Worm (Caenorhabditis elegans) whole organism, young adult: ENCODE data around the gene hpo-15.
A peak's percentile ranks its signal among the peaks of the same experiment; 100 is the strongest.

ENCODE experiments used
- C06A6.2 ChIP-seq: fragments of 200-800 bp; sonication (Bioruptor generic); conservative IDR thresholded peaks from 2 replicates; pipeline ENCODE4 v1.3.6; 2022; ENCODE audit warnings: missing genetic modification characterization, missing compliant biosample characterization
- C17E4.6 ChIP-seq: fragments of 200-800 bp; sonication (Bioruptor generic); IDR thresholded peaks from 2 replicates; pipeline ENCODE4 v1.3.6; 2022; ENCODE audit warnings: missing genetic modification reagents, missing genetic modification characterization, missing compliant biosample characterization
- F37B4.10 ChIP-seq: fragments of 200-800 bp; sonication (Bioruptor generic); IDR thresholded peaks from 2 replicates; pipeline ENCODE4 v1.3.6; 2022; ENCODE audit warnings: missing genetic modification characterization, missing compliant biosample characterization
- F39B2.1 ChIP-seq: fragments of 200-800 bp; sonication (Bioruptor generic); IDR thresholded peaks from 2 replicates; pipeline ENCODE4 v1.3.6; 2022; ENCODE audit warnings: missing genetic modification reagents, missing genetic modification characterization, missing compliant biosample characterization
- F49E8.2 ChIP-seq: sonication (generic microtip); optimal IDR thresholded peaks from 3 replicates; lab custom pipeline; 2017; ENCODE audit warnings: missing genetic modification characterization, mild to moderate bottlenecking, missing compliant biosample characterization, antibody characterized with exemption, moderate library complexity; ENCODE audit not compliant: insufficient read depth
- F57C9.4 ChIP-seq: sonication (generic microtip); optimal IDR thresholded peaks from 2 replicates; lab custom pipeline; 2017; ENCODE audit warnings: mild to moderate bottlenecking, missing genetic modification characterization, missing compliant biosample characterization
- K11D2.4 ChIP-seq: fragments of 200-800 bp; sonication (Bioruptor generic); IDR thresholded peaks from 2 replicates; pipeline ENCODE4 v1.3.6; 2022; ENCODE audit warnings: missing genetic modification reagents, missing genetic modification characterization, missing compliant biosample characterization
- T07F8.4 ChIP-seq: sonication (generic microtip); optimal IDR thresholded peaks from 2 replicates; lab custom pipeline; 2016; ENCODE audit warnings: mild to moderate bottlenecking, missing genetic modification characterization, moderate library complexity, missing compliant biosample characterization
- Y53G8AR.9 ChIP-seq: fragments of 200-800 bp; sonication (Bioruptor generic); conservative IDR thresholded peaks from 2 replicates; pipeline ENCODE4 v1.3.6; 2022; ENCODE audit warnings: missing genetic modification reagents, missing genetic modification characterization, missing compliant biosample characterization
- Y79H2A.3 ChIP-seq: fragments of 200-800 bp; sonication (Bioruptor generic); conservative IDR thresholded peaks from 2 replicates; pipeline ENCODE4 v1.3.6; 2022; ENCODE audit warnings: missing genetic modification reagents, missing genetic modification characterization, missing compliant biosample characterization
- Y95B8A.8 ChIP-seq: fragments of 200-800 bp; sonication (Bioruptor generic); IDR thresholded peaks from 2 replicates; pipeline ENCODE4 v1.3.6; 2022; ENCODE audit warnings: missing genetic modification reagents, missing genetic modification characterization, missing compliant biosample characterization
- attf-5 ChIP-seq: fragments of 200-800 bp; sonication (Bioruptor generic); optimal IDR thresholded peaks from 2 replicates; lab custom pipeline; 2018; ENCODE audit warnings: mild to moderate bottlenecking, missing genetic modification characterization, missing compliant biosample characterization
- bed-2 ChIP-seq: fragments of 200-800 bp; sonication (Bioruptor generic); IDR thresholded peaks from 2 replicates; pipeline ENCODE4 v1.3.6; 2022; ENCODE audit warnings: missing genetic modification reagents, missing genetic modification characterization, missing compliant biosample characterization
- ccch-3 ChIP-seq: fragments of 200-800 bp; sonication (Bioruptor generic); optimal IDR thresholded peaks from 2 replicates; lab custom pipeline; 2018; ENCODE audit warnings: mild to moderate bottlenecking, missing genetic modification characterization, missing compliant biosample characterization
- cebp-1 ChIP-seq, 2 experiments: fragments of 200-800 bp in 1 of 2; sonication (Bioruptor generic) in 1 of 2; sonication (generic microtip) in 1 of 2; IDR thresholded peaks in 1 of 2; optimal IDR thresholded peaks in 1 of 2; 2 replicates each; pipeline versions ENCODE4 v1.3.6 to Lab custom; 2017 to 2022; ENCODE audit warnings: missing compliant biosample characterization in 2 of 2, missing genetic modification characterization in 2 of 2, mild to moderate bottlenecking in 1 of 2, missing genetic modification reagents in 1 of 2, moderate library complexity in 1 of 2
- ceh-27 ChIP-seq: fragments of 200-800 bp; sonication (Bioruptor generic); optimal IDR thresholded peaks from 2 replicates; lab custom pipeline; 2018; ENCODE audit warnings: mild to moderate bottlenecking, missing genetic modification characterization, moderate library complexity, missing compliant biosample characterization
- ceh-40 ChIP-seq: fragments of 200-800 bp; sonication (Bioruptor generic); IDR thresholded peaks from 2 replicates; pipeline ENCODE4 v1.3.6; 2022; ENCODE audit warnings: missing genetic modification characterization, missing compliant biosample characterization
- ceh-58 ChIP-seq: fragments of 200-800 bp; sonication (Bioruptor generic); IDR thresholded peaks from 2 replicates; pipeline ENCODE4 v1.3.6; 2022; ENCODE audit warnings: missing genetic modification characterization, missing compliant biosample characterization
- ceh-79 ChIP-seq: sonication (generic microtip); optimal IDR thresholded peaks from 2 replicates; lab custom pipeline; 2017; ENCODE audit warnings: mild to moderate bottlenecking, missing genetic modification characterization, missing compliant biosample characterization
- ceh-91 ChIP-seq: fragments of 200-800 bp; sonication (Bioruptor generic); IDR thresholded peaks from 2 replicates; pipeline ENCODE4 v1.3.6; 2022; ENCODE audit warnings: missing genetic modification reagents, missing genetic modification characterization, missing compliant biosample characterization
- die-1 ChIP-seq: sonication (generic microtip); optimal IDR thresholded peaks from 2 replicates; lab custom pipeline; 2016; ENCODE audit warnings: missing genotype, mild to moderate bottlenecking, missing genetic modification characterization, missing compliant biosample characterization
- dox-1 ChIP-seq: fragments of 200-800 bp; sonication (Bioruptor generic); IDR thresholded peaks from 2 replicates; pipeline ENCODE4 v1.3.6; 2022; ENCODE audit warnings: missing genetic modification reagents, missing genetic modification characterization, missing compliant biosample characterization
- egl-18 ChIP-seq: fragments of 200-800 bp; sonication (Bioruptor generic); IDR thresholded peaks from 2 replicates; pipeline ENCODE4 v1.3.6; 2022; ENCODE audit warnings: missing genetic modification reagents, missing genetic modification characterization, missing compliant biosample characterization
- ets-4 ChIP-seq: fragments of 200-800 bp; sonication (Bioruptor generic); optimal IDR thresholded peaks from 2 replicates; lab custom pipeline; 2018; ENCODE audit warnings: mild to moderate bottlenecking, missing genetic modification characterization, missing compliant biosample characterization
- gei-17 ChIP-seq: fragments of 200-800 bp; sonication (Bioruptor generic); optimal IDR thresholded peaks from 2 replicates; lab custom pipeline; 2018; ENCODE audit warnings: mild to moderate bottlenecking, missing genetic modification characterization, missing compliant biosample characterization
- him-1 ChIP-seq: sonication (generic microtip); optimal IDR thresholded peaks from 2 replicates; lab custom pipeline; 2016; ENCODE audit warnings: missing genotype, missing genetic modification reagents, missing genetic modification characterization, missing compliant biosample characterization
- hlh-12 ChIP-seq: sonication (generic microtip); optimal IDR thresholded peaks from 2 replicates; lab custom pipeline; 2016; ENCODE audit warnings: missing genetic modification characterization, missing compliant biosample characterization
- hmg-20 ChIP-seq: fragments of 200-800 bp; sonication (Bioruptor generic); IDR thresholded peaks from 2 replicates; pipeline ENCODE4 v1.3.6; 2022; ENCODE audit warnings: missing genetic modification reagents, missing genetic modification characterization, missing compliant biosample characterization
- hrde-1 ChIP-seq: sonication (generic microtip); optimal IDR thresholded peaks from 2 replicates; lab custom pipeline; 2016; ENCODE audit warnings: missing genetic modification characterization, mild to moderate bottlenecking, missing compliant biosample characterization, moderate library complexity, missing genotype, missing genetic modification reagents, borderline replicate concordance
- let-526 ChIP-seq: fragments of 200-800 bp; sonication (Bioruptor generic); IDR thresholded peaks from 2 replicates; pipeline ENCODE4 v1.3.6; 2022; ENCODE audit warnings: missing genetic modification reagents, missing genetic modification characterization, missing compliant biosample characterization
- lin-35 ChIP-seq, 3 experiments: fragments of 150-350 bp in 2 of 3; sonication (generic microtip) in 1 of 3; optimal IDR thresholded peaks; 2 replicates each; lab custom pipeline; 2014 to 2018; ENCODE audit warnings: missing biosample characterization in 3 of 3, missing genetic modification characterization in 3 of 3, missing genetic modification reagents in 3 of 3
- lin-40 ChIP-seq: sonication (generic microtip); optimal IDR thresholded peaks from 2 replicates; lab custom pipeline; 2016; ENCODE audit warnings: missing genetic modification characterization, mild to moderate bottlenecking, missing compliant biosample characterization, missing genotype, missing genetic modification reagents
- lir-1 ChIP-seq: fragments of 200-800 bp; sonication (Bioruptor generic); conservative IDR thresholded peaks from 2 replicates; pipeline ENCODE4 v1.3.6; 2022; ENCODE audit warnings: missing genetic modification reagents, missing genetic modification characterization, missing compliant biosample characterization
- madf-8 ChIP-seq: fragments of 200-800 bp; sonication (Bioruptor generic); conservative IDR thresholded peaks from 2 replicates; pipeline ENCODE4 v1.3.6; 2022; ENCODE audit warnings: missing genetic modification reagents, missing genetic modification characterization, missing compliant biosample characterization
- mes-4 ChIP-seq: sonication (generic microtip); optimal IDR thresholded peaks from 2 replicates; lab custom pipeline; 2016; ENCODE audit warnings: missing genotype, missing genetic modification characterization, missing compliant biosample characterization
- mxl-1 ChIP-seq: sonication (generic microtip); optimal IDR thresholded peaks from 2 replicates; lab custom pipeline; 2016; ENCODE audit warnings: missing genetic modification characterization, missing compliant biosample characterization
- nfyb-1 ChIP-seq: fragments of 200-800 bp; sonication (Bioruptor generic); IDR thresholded peaks from 2 replicates; pipeline ENCODE4 v1.3.6; 2022; ENCODE audit warnings: missing genetic modification reagents, missing genetic modification characterization, missing compliant biosample characterization
- nhr-120 ChIP-seq: fragments of 200-800 bp; sonication (Bioruptor generic); IDR thresholded peaks from 2 replicates; pipeline ENCODE4 v1.3.6; 2022; ENCODE audit warnings: missing genetic modification characterization, missing compliant biosample characterization
- nhr-179 ChIP-seq: sonication (generic microtip); optimal IDR thresholded peaks from 2 replicates; lab custom pipeline; 2016; ENCODE audit warnings: mild to moderate bottlenecking, missing genetic modification characterization, missing compliant biosample characterization
- nhr-27 ChIP-seq: fragments of 200-800 bp; sonication (Bioruptor generic); optimal IDR thresholded peaks from 2 replicates; lab custom pipeline; 2018; ENCODE audit warnings: mild to moderate bottlenecking, missing genetic modification characterization, moderate library complexity, missing compliant biosample characterization
- sea-2 ChIP-seq: fragments of 200-800 bp; sonication (Bioruptor generic); IDR thresholded peaks from 2 replicates; pipeline ENCODE4 v1.3.6; 2022; ENCODE audit warnings: missing genetic modification characterization, missing compliant biosample characterization
- snpc-1.1 ChIP-seq: sonication (generic microtip); optimal IDR thresholded peaks from 2 replicates; lab custom pipeline; 2017; ENCODE audit warnings: missing genetic modification characterization, mild to moderate bottlenecking, missing compliant biosample characterization, antibody characterized with exemption, moderate library complexity, missing genotype, missing genetic modification reagents; ENCODE audit not compliant: insufficient read depth
- somi-1 ChIP-seq: fragments of 200-800 bp; sonication (Bioruptor generic); optimal IDR thresholded peaks from 2 replicates; lab custom pipeline; 2018; ENCODE audit warnings: mild to moderate bottlenecking, missing genetic modification characterization, missing compliant biosample characterization
- sptf-2 ChIP-seq: fragments of 200-800 bp; sonication (Bioruptor generic); optimal IDR thresholded peaks from 2 replicates; lab custom pipeline; 2018; ENCODE audit warnings: mild to moderate bottlenecking, missing genetic modification characterization, missing compliant biosample characterization
- unc-130 ChIP-seq: sonication (generic microtip); optimal IDR thresholded peaks from 2 replicates; lab custom pipeline; 2016; ENCODE audit warnings: missing genetic modification reagents, missing genetic modification characterization, missing compliant biosample characterization
- xnd-1 ChIP-seq: sonication (generic microtip); optimal IDR thresholded peaks from 2 replicates; lab custom pipeline; 2016; ENCODE audit warnings: missing genotype, missing genetic modification reagents, missing genetic modification characterization, missing compliant biosample characterization
- ztf-22 ChIP-seq: fragments of 200-800 bp; sonication (Bioruptor generic); optimal IDR thresholded peaks from 2 replicates; lab custom pipeline; 2018; ENCODE audit warnings: mild to moderate bottlenecking, missing genetic modification characterization, moderate library complexity, missing compliant biosample characterization

Gene hpo-15

DNA sequence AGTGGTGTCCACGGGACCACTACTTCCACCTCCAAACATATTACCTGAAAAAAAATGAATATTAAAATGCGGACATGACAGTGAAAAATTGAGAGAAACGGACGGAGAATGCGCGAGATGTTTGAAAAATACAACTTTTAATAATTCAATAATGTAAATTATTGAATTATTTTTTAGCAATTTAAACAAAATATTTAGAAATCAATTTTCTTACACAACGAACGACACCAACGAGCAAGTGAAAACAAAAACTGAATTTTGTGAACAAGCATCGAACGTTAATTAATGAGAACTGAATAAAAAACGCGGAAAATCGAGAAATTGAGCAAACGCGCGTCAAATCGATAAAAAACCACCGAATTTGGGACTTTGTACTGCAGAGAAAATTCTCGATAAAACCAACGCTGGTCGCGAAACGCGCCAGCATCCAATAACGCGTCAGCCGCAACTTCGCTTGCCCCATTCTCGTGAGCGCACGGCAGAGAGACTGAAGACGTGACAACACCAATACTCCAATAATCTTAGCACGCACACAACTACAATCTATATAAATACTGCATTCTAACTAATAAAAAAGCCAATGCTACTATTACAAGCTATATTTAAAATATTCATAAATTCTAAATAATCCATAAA lies 8.7 kb downstream of the hpo-15 start, which contains the start of the genes dnj-19 and nhr-47:
Gene dnj-19, minus strand, starts transcription at position 51 of the 636 bp plus-strand sequence.
Gene nhr-47, plus strand, starts transcription at position 447 of the 636 bp plus-strand sequence.
- TF ChIP-seq somi-1 (peak; percentile 55), hrde-1 (tag; lab: Kevin White, UChicago) (no peak), nhr-27 (tag; lab: Kevin White, UChicago) (peak; percentile 30), ccch-3 (GFP tag; lab: Kevin White, UChicago) (no peak), Y95B8A.8 (GFP tag; lab: Robert Waterston, UW) (0 out of 2 replicates have a peak, but pooled peaks have one; percentile 32), die-1 (tag; lab: Kevin White, UChicago) (no peak), F37B4.10 (no peak), ceh-91 (GFP tag; lab: Robert Waterston, UW) (peak; percentile 72), Y79H2A.3 (GFP tag; lab: Robert Waterston, UW) (no peak), cebp-1 (GFP tag; IDR thresholded peaks at IDR 0.05; lab: Robert Waterston, UW) (peak; percentile 53), cebp-1 (tag; optimal IDR thresholded peaks at IDR 0.05; lab: Kevin White, UChicago) (peak; percentile 89), ets-4 (GFP tag; lab: Kevin White, UChicago) (no peak), let-526 (0 out of 2 replicates have a peak, but pooled peaks have one; percentile 21), lin-35 (GFP tag; optimal IDR thresholded peaks at IDR 0.05; lab: Kevin White, UChicago) (peak in 2 of 3 experiments; percentile 38 to 92), hmg-20 (GFP tag; lab: Robert Waterston, UW) (peak; percentile 88), attf-5 (GFP tag; lab: Kevin White, UChicago) (peak; percentile 89), hlh-12 (tag; lab: Kevin White, UChicago) (no peak), unc-130 (GFP tag; lab: Kevin White, UChicago) (peak; percentile 59), ztf-22 (no peak), sptf-2 (no peak), egl-18 (GFP tag; lab: Robert Waterston, UW) (0 out of 2 replicates have a peak, but pooled peaks have one; percentile 39), gei-17 (GFP tag; lab: Kevin White, UChicago) (peak; percentile 50), him-1 (tag; lab: Kevin White, UChicago) (peak; percentile 36), ceh-27 (GFP tag; lab: Kevin White, UChicago) (peak; percentile 87), mes-4 (tag; lab: Kevin White, UChicago) (no peak), nhr-179 (tag; lab: Kevin White, UChicago) (no peak), K11D2.4 (GFP tag; lab: Robert Waterston, UW) (peak; percentile 90), sea-2 (GFP tag; lab: Robert Waterston, UW) (no peak), ceh-40 (GFP tag; lab: Robert Waterston, UW) (no peak), ceh-58 (GFP tag; lab: Robert Waterston, UW) (no peak), Y53G8AR.9 (GFP tag; lab: Robert Waterston, UW) (peak; percentile 96), lir-1 (peak; percentile 85), ceh-79 (tag; lab: Kevin White, UChicago) (no peak), nfyb-1 (GFP tag; lab: Robert Waterston, UW) (peak; percentile 95), T07F8.4 (tag; lab: Kevin White, UChicago) (no peak), F49E8.2 (tag; lab: Kevin White, UChicago) (peak; percentile 58), F39B2.1 (GFP tag; lab: Robert Waterston, UW) (0 out of 2 replicates have a peak, but pooled peaks have one; percentile 67), dox-1 (GFP tag; lab: Robert Waterston, UW) (peak; percentile 95), bed-2 (GFP tag; lab: Robert Waterston, UW) (no peak), C17E4.6 (GFP tag; lab: Robert Waterston, UW) (peak; percentile 91), F57C9.4 (tag; lab: Kevin White, UChicago) (no peak), mxl-1 (tag; lab: Kevin White, UChicago) (no peak), madf-8 (peak; percentile 75), nhr-120 (GFP tag; lab: Robert Waterston, UW) (no peak), C06A6.2 (peak; percentile 84), lin-40 (peak; percentile 95), xnd-1 (peak; percentile 82), snpc-1.1 (tag; lab: Kevin White, UChicago) (no peak)
